Fruit fly (Drosophila melanogaster) whole organism, embryonic: Measurements from ENCODE around the gene Brms1.

Experiments
- Antp ChIP-seq: fragments of 200-800 bp; sonication (Bioruptor generic); optimal IDR thresholded peaks from 3 replicates; lab custom pipeline; 2016; ENCODE audit warnings: missing biosample characterization, missing genetic modification characterization
- C15 ChIP-seq: fragments of 200-800 bp; sonication (Bioruptor generic); IDR thresholded peaks from 3 replicates; pipeline ENCODE4 v1.3.6; 2022; ENCODE audit warnings: missing biosample characterization, missing genetic modification characterization
- CG10267 ChIP-seq: fragments of 200-800 bp; sonication (Bioruptor generic); optimal IDR thresholded peaks from 2 replicates; lab custom pipeline; 2018; ENCODE audit warnings: missing biosample characterization, mild to moderate bottlenecking, missing genetic modification characterization, moderate library complexity
- CG10274 ChIP-seq: fragments of 200-800 bp; sonication (Bioruptor generic); optimal IDR thresholded peaks from 3 replicates; lab custom pipeline; 2017; ENCODE audit warnings: missing biosample characterization, mild to moderate bottlenecking, missing genetic modification characterization
- CG10462 ChIP-seq: fragments of 200-800 bp; sonication (Bioruptor generic); optimal IDR thresholded peaks from 2 replicates; lab custom pipeline; 2016; ENCODE audit warnings: missing biosample characterization, missing genetic modification characterization
- CG11085 ChIP-seq: fragments of 200-800 bp; sonication (Bioruptor generic); IDR thresholded peaks from 2 replicates; pipeline ENCODE4 v1.3.6; 2022; ENCODE audit warnings: missing biosample characterization, missing genetic modification characterization
- CG12104 ChIP-seq: fragments of 200-800 bp; sonication (Bioruptor generic); optimal IDR thresholded peaks from 3 replicates; lab custom pipeline; 2016; ENCODE audit warnings: missing biosample characterization, missing genetic modification characterization
- CG14667 ChIP-seq: fragments of 200-800 bp; sonication (Bioruptor generic); IDR thresholded peaks from 2 replicates; pipeline ENCODE4 v1.3.6; 2022; ENCODE audit warnings: missing biosample characterization, missing genetic modification characterization
- CG30403 ChIP-seq: fragments of 200-800 bp; sonication (Bioruptor generic); optimal IDR thresholded peaks from 3 replicates; lab custom pipeline; 2016; ENCODE audit warnings: missing biosample characterization, missing genetic modification characterization
- CG32767 ChIP-seq: fragments of 200-800 bp; sonication (Bioruptor generic); IDR thresholded peaks from 2 replicates; pipeline ENCODE4 v1.3.6; 2022; ENCODE audit warnings: missing biosample characterization, missing genetic modification characterization
- CG3281 ChIP-seq: fragments of 200-800 bp; sonication (Bioruptor generic); optimal IDR thresholded peaks from 3 replicates; lab custom pipeline; 2017; ENCODE audit warnings: missing biosample characterization, mild to moderate bottlenecking, missing genetic modification characterization
- CG4820 ChIP-seq: fragments of 200-800 bp; sonication (Bioruptor generic); optimal IDR thresholded peaks from 3 replicates; lab custom pipeline; 2016; ENCODE audit warnings: missing biosample characterization, missing genetic modification characterization
- CG6765 ChIP-seq: fragments of 200-800 bp; sonication (Bioruptor generic); optimal IDR thresholded peaks from 3 replicates; lab custom pipeline; 2017; ENCODE audit warnings: missing biosample characterization, mild to moderate bottlenecking, missing genetic modification characterization
- CG6854 ChIP-seq: fragments of 200-800 bp; sonication (Bioruptor generic); optimal IDR thresholded peaks from 3 replicates; lab custom pipeline; 2017; ENCODE audit warnings: missing biosample characterization, mild to moderate bottlenecking, missing genetic modification characterization
- CG7357 ChIP-seq: fragments of 200-800 bp; sonication (Bioruptor generic); IDR thresholded peaks from 3 replicates; pipeline ENCODE4 v1.3.6; 2022; ENCODE audit warnings: missing biosample characterization, missing genetic modification characterization
- CG7556 ChIP-seq: fragments of 200-800 bp; sonication (Bioruptor generic); optimal IDR thresholded peaks from 2 replicates; lab custom pipeline; 2017; ENCODE audit warnings: missing biosample characterization, mild to moderate bottlenecking, missing genetic modification characterization
- CG7839 ChIP-seq: fragments of 200-800 bp; sonication (Bioruptor generic); optimal IDR thresholded peaks from 3 replicates; lab custom pipeline; 2018; ENCODE audit warnings: missing biosample characterization, mild to moderate bottlenecking, missing genetic modification characterization, moderate library complexity
- CG9932 ChIP-seq: fragments of 200-800 bp; sonication (Bioruptor generic); IDR thresholded peaks from 2 replicates; pipeline ENCODE4 v1.3.6; 2022; ENCODE audit warnings: missing biosample characterization, missing genetic modification characterization
- Camta ChIP-seq: fragments of 200-800 bp; sonication (Bioruptor generic); optimal IDR thresholded peaks from 2 replicates; lab custom pipeline; 2016; ENCODE audit warnings: missing biosample characterization, missing genetic modification characterization
- D ChIP-seq, 2 experiments: fragments of 200-800 bp in 1 of 2; fragments of >200 bp in 1 of 2; sonication (Bioruptor generic) in 1 of 2; optimal IDR thresholded peaks; 2 replicates in 1 of 2; 3 replicates in 1 of 2; lab custom pipeline; 2017; ENCODE audit warnings: mild to moderate bottlenecking in 1 of 2, missing biosample characterization in 1 of 2, missing genetic modification characterization in 1 of 2, missing genetic modification reagents in 1 of 2
- Dfd ChIP-seq, 2 experiments: fragments of >200 bp; optimal IDR thresholded peaks; 2 replicates each; lab custom pipeline; 2017; ENCODE audit warnings: missing biosample characterization in 2 of 2, missing genetic modification characterization in 2 of 2
- Ets65A ChIP-seq: fragments of 200-800 bp; sonication (Bioruptor generic); peaks from one replicate; lab custom pipeline; 2016; ENCODE audit warnings: missing biosample characterization, missing genetic modification characterization
- Gug ChIP-seq: fragments of 200-800 bp; sonication (Bioruptor generic); IDR thresholded peaks from 4 replicates; pipeline ENCODE4 v1.3.6; 2022; ENCODE audit warnings: missing biosample characterization, missing genetic modification characterization
- HLH3B ChIP-seq: fragments of 200-800 bp; sonication (Bioruptor generic); IDR thresholded peaks from 2 replicates; pipeline ENCODE4 v1.3.6; 2022; ENCODE audit warnings: missing biosample characterization, missing genetic modification characterization
- Med ChIP-seq: fragments of 200-800 bp; sonication (Bioruptor generic); peaks from one replicate; lab custom pipeline; 2016; ENCODE audit warnings: missing biosample characterization, missing genetic modification characterization, mild to moderate bottlenecking, inconsistent platforms, moderate library complexity
- Mrtf ChIP-seq: fragments of 200-800 bp; sonication (Bioruptor generic); IDR thresholded peaks from 3 replicates; pipeline ENCODE4 v1.3.6; 2022; ENCODE audit warnings: missing biosample characterization, missing genetic modification characterization
- NfI ChIP-seq: fragments of 200-800 bp; sonication (Bioruptor generic); optimal IDR thresholded peaks from 3 replicates; lab custom pipeline; 2018; ENCODE audit warnings: missing biosample characterization, mild to moderate bottlenecking, missing genetic modification characterization, moderate library complexity
- Sin3A ChIP-seq: fragments of >200 bp; optimal IDR thresholded peaks from 2 replicates; lab custom pipeline; 2018
- Stat92E ChIP-seq, 3 experiments: fragments of >200 bp in 2 of 3; fragments of 200-800 bp in 1 of 3; sonication (Bioruptor generic) in 1 of 3; optimal IDR thresholded peaks; 2 replicates each; lab custom pipeline; 2017 to 2019; ENCODE audit warnings: missing biosample characterization in 3 of 3, missing genetic modification characterization in 3 of 3, mild to moderate bottlenecking in 1 of 3, moderate library complexity in 1 of 3
- ac ChIP-seq: fragments of 200-800 bp; sonication (Bioruptor generic); optimal IDR thresholded peaks from 3 replicates; lab custom pipeline; 2017; ENCODE audit warnings: missing biosample characterization, mild to moderate bottlenecking, missing genetic modification characterization
- amos ChIP-seq: fragments of 200-800 bp; sonication (Bioruptor generic); IDR thresholded peaks from 2 replicates; pipeline ENCODE4 v1.3.6; 2022; ENCODE audit warnings: missing biosample characterization, missing genetic modification characterization; ENCODE audit not compliant: partially characterized antibody
- bab2 ChIP-seq: fragments of 200-800 bp; sonication (Bioruptor generic); optimal IDR thresholded peaks from 2 replicates; lab custom pipeline; 2016; ENCODE audit warnings: missing biosample characterization, missing genetic modification characterization
- bigmax ChIP-seq: fragments of 200-800 bp; sonication (Bioruptor generic); optimal IDR thresholded peaks from 2 replicates; lab custom pipeline; 2018; ENCODE audit warnings: missing biosample characterization, mild to moderate bottlenecking, missing genetic modification characterization
- bsh ChIP-seq, 2 experiments: fragments of 200-800 bp; sonication (Bioruptor generic); optimal IDR thresholded peaks; 2 replicates each; lab custom pipeline; 2017 to 2018; ENCODE audit warnings: mild to moderate bottlenecking in 2 of 2, missing biosample characterization in 2 of 2, missing genetic modification characterization in 2 of 2, moderate library complexity in 1 of 2
- dpn ChIP-seq, 2 experiments: fragments of 200-800 bp; sonication (Bioruptor generic); optimal IDR thresholded peaks; 3 replicates each; lab custom pipeline; 2016; ENCODE audit warnings: missing biosample characterization in 2 of 2, missing genetic modification characterization in 2 of 2
- dysf ChIP-seq: fragments of 200-800 bp; sonication (Bioruptor generic); IDR thresholded peaks from 3 replicates; pipeline ENCODE4 v1.3.6; 2022; ENCODE audit warnings: missing biosample characterization, missing genetic modification characterization
- ewg ChIP-seq: fragments of 200-800 bp; sonication (Bioruptor generic); optimal IDR thresholded peaks from 3 replicates; lab custom pipeline; 2017; ENCODE audit warnings: mild to moderate bottlenecking, missing biosample characterization, missing genetic modification reagents, missing genetic modification characterization
- fd3F ChIP-seq: fragments of 200-800 bp; sonication (Bioruptor generic); optimal IDR thresholded peaks from 2 replicates; lab custom pipeline; 2018; ENCODE audit warnings: missing biosample characterization, mild to moderate bottlenecking, missing genetic modification characterization, moderate library complexity
- fd96Cb ChIP-seq: fragments of 200-800 bp; sonication (Bioruptor generic); optimal IDR thresholded peaks from 2 replicates; lab custom pipeline; 2018; ENCODE audit warnings: missing biosample characterization, mild to moderate bottlenecking, missing genetic modification characterization, moderate library complexity
- grau ChIP-seq: fragments of 200-800 bp; optimal IDR thresholded peaks from 3 replicates; lab custom pipeline; 2019; ENCODE audit warnings: missing biosample characterization, mild to moderate bottlenecking, missing genetic modification characterization, moderate library complexity
- ind ChIP-seq: fragments of 200-800 bp; sonication (Bioruptor generic); optimal IDR thresholded peaks from 3 replicates; lab custom pipeline; 2016; ENCODE audit warnings: missing biosample characterization, missing genetic modification characterization
- jumu ChIP-seq: fragments of 200-800 bp; sonication (Bioruptor generic); optimal IDR thresholded peaks from 3 replicates; lab custom pipeline; 2016; ENCODE audit warnings: missing biosample characterization, missing genetic modification characterization
- odd ChIP-seq: fragments of 200-800 bp; sonication (Bioruptor generic); optimal IDR thresholded peaks from 2 replicates; lab custom pipeline; 2017; ENCODE audit warnings: missing biosample characterization, mild to moderate bottlenecking, missing genetic modification characterization
- phol ChIP-seq: fragments of 200-800 bp; sonication (Bioruptor generic); optimal IDR thresholded peaks from 3 replicates; lab custom pipeline; 2018; ENCODE audit warnings: missing biosample characterization, mild to moderate bottlenecking, missing genetic modification characterization, moderate library complexity
- sob ChIP-seq: fragments of 200-800 bp; sonication (Bioruptor generic); IDR thresholded peaks from 2 replicates; pipeline ENCODE4 v1.3.6; 2022; ENCODE audit warnings: missing biosample characterization, missing genetic modification characterization
- ssp ChIP-seq: fragments of 200-800 bp; sonication (Bioruptor generic); IDR thresholded peaks from 2 replicates; pipeline ENCODE4 v1.3.6; 2022; ENCODE audit warnings: missing biosample characterization, missing genetic modification characterization
- twi ChIP-seq: fragments of 200-800 bp; optimal IDR thresholded peaks from 2 replicates; lab custom pipeline; 2019; ENCODE audit warnings: missing biosample characterization, mild to moderate bottlenecking, missing genetic modification characterization, moderate library complexity
- wor ChIP-seq: fragments of 200-800 bp; sonication (Bioruptor generic); IDR thresholded peaks from 2 replicates; pipeline ENCODE4 v1.3.6; 2022; ENCODE audit warnings: missing biosample characterization, missing genetic modification characterization

Brms1 gene

dm6 chrX:12925426-12926256 is 16.2 kb upstream of the Brms1 start (continued):
- TF ChIP-seq NfI (no peak), CG6765 (GFP tag; lab: Kevin White, UChicago) (no peak), sob (GFP tag; lab: Robert Waterston, UW) (peak; percentile 38; the same call in 1 of the 2 replicates), ind (GFP tag; lab: Kevin White, UChicago) (peak; percentile 32), CG30403 (GFP tag; lab: Kevin White, UChicago) (peak; percentile 40), CG12104 (peak; percentile 24), odd (GFP tag; lab: Kevin White, UChicago) (peak; percentile 0), ewg (GFP tag; lab: Kevin White, UChicago) (peak; percentile 84), C15 (GFP tag; lab: Robert Waterston, UW) (no peak), CG10462 (GFP tag; lab: Kevin White, UChicago) (peak; percentile 45), amos (GFP tag; lab: Robert Waterston, UW) (no peak), Sin3A (lab: Kevin White, UChicago) (no peak), CG7839 (tag; lab: Kevin White, UChicago) (peak; percentile 74), grau (tag; lab: Kevin White, UChicago) (peak; percentile 63), HLH3B (peak; percentile 83), fd3F (GFP tag; lab: Kevin White, UChicago) (no peak), Antp (GFP tag; lab: Kevin White, UChicago) (no peak), CG10267 (peak; percentile 66), CG11085 (GFP tag; lab: Robert Waterston, UW) (peak; percentile 57; the same call in 1 of the 2 replicates), CG6854 (peak; percentile 35), fd96Cb (tag; lab: Kevin White, UChicago) (peak; percentile 49), Dfd (GFP tag; optimal IDR thresholded peaks at IDR 0.05; lab: Kevin White, UChicago) (no peak), dysf (GFP tag; lab: Robert Waterston, UW) (peak; percentile 70; the same call in 2 of the 3 replicates), CG7357 (GFP tag; lab: Robert Waterston, UW) (peak; percentile 40; the same call in 1 of the 3 replicates), CG10274 (no peak), CG14667 (peak; percentile 50; the same call in 1 of the 2 replicates), jumu (GFP tag; lab: Kevin White, UChicago) (no peak), ac (GFP tag; lab: Kevin White, UChicago) (no peak), CG32767 (GFP tag; lab: Robert Waterston, UW) (0 out of 2 replicates have a peak, but pooled peaks have one; percentile 30), dpn (GFP tag; optimal IDR thresholded peaks at IDR 0.05; lab: Kevin White, UChicago) (peak; percentile 12 to 45), bab2 (no peak), Ets65A (GFP tag; lab: Kevin White, UChicago) (peak; percentile 44), Mrtf (GFP tag; lab: Robert Waterston, UW) (peak; percentile 19; the same call in 1 of the 3 replicates), Med (GFP tag; lab: Kevin White, UChicago) (peak; percentile 41), ssp (peak; percentile 56), D (optimal IDR thresholded peaks at IDR 0.05; lab: Kevin White, UChicago) (no peak), D (GFP tag; optimal IDR thresholded peaks at IDR 0.05; lab: Kevin White, UChicago) (peak; percentile 71), wor (peak; percentile 45; the same call in 1 of the 2 replicates), Camta (GFP tag; lab: Kevin White, UChicago) (peak; percentile 1), Gug (GFP tag; lab: Robert Waterston, UW) (peak; percentile 47; the same call in 2 of the 4 replicates), CG3281 (GFP tag; lab: Kevin White, UChicago) (peak; percentile 33), phol (tag; lab: Kevin White, UChicago) (peak; percentile 55), CG9932 (peak; percentile 28; the same call in 1 of the 2 replicates), bsh (GFP tag; optimal IDR thresholded peaks at IDR 0.05; lab: Kevin White, UChicago) (peak in 1 of 2 experiments; percentile 67), Stat92E (GFP tag; optimal IDR thresholded peaks at IDR 0.05; lab: Kevin White, UChicago) (no peak), CG7556 (peak; percentile 85), bigmax (GFP tag; lab: Kevin White, UChicago) (no peak), CG4820 (GFP tag; lab: Kevin White, UChicago) (peak; percentile 35), twi (tag; lab: Kevin White, UChicago) (no peak)
